Fruit fly (Drosophila melanogaster) whole organism, embryonic: Measurements from ENCODE around the gene CG14269.

Source experiments
- Aef1 ChIP-seq: fragments of 200-800 bp; sonication (Bioruptor generic); IDR thresholded peaks from 3 replicates; pipeline ENCODE4 v1.3.6; 2022; ENCODE audit warnings: missing biosample characterization, missing genetic modification characterization
- Blimp-1 ChIP-seq: fragments of 200-800 bp; sonication (Bioruptor generic); optimal IDR thresholded peaks from 3 replicates; lab custom pipeline; 2018; ENCODE audit warnings: missing biosample characterization, missing genetic modification characterization, mild to moderate bottlenecking, moderate library complexity, missing genetic modification reagents
- CG10366 ChIP-seq: fragments of 200-800 bp; sonication (Bioruptor generic); IDR thresholded peaks from 2 replicates; pipeline ENCODE4 v1.3.6; 2022; ENCODE audit warnings: missing biosample characterization, missing genetic modification characterization
- CG11695 ChIP-seq: fragments of 200-800 bp; sonication (Bioruptor generic); IDR thresholded peaks from 3 replicates; pipeline ENCODE4 v1.3.6; 2022; ENCODE audit warnings: missing biosample characterization, missing genetic modification characterization
- CG12744 ChIP-seq: fragments of 200-800 bp; sonication (Bioruptor generic); optimal IDR thresholded peaks from 2 replicates; lab custom pipeline; 2016; ENCODE audit warnings: missing biosample characterization, missing genetic modification characterization
- CG13287 ChIP-seq: fragments of 200-800 bp; sonication (Bioruptor generic); IDR thresholded peaks from 2 replicates; pipeline ENCODE4 v1.3.6; 2022; ENCODE audit warnings: missing biosample characterization, missing genetic modification characterization; ENCODE audit not compliant: partially characterized antibody
- CG14965 ChIP-seq: fragments of 200-800 bp; sonication (Bioruptor generic); optimal IDR thresholded peaks from 2 replicates; lab custom pipeline; 2016; ENCODE audit warnings: missing biosample characterization, missing genetic modification characterization, borderline replicate concordance
- CG15073 ChIP-seq: fragments of 200-800 bp; sonication (Bioruptor generic); optimal IDR thresholded peaks from 2 replicates; lab custom pipeline; 2016; ENCODE audit warnings: missing biosample characterization, missing genetic modification characterization
- CG15514 ChIP-seq: fragments of 200-800 bp; sonication (Bioruptor generic); optimal IDR thresholded peaks from 3 replicates; lab custom pipeline; 2017; ENCODE audit warnings: missing biosample characterization, missing genetic modification characterization, mild to moderate bottlenecking, moderate library complexity, missing genetic modification reagents
- CG34422 ChIP-seq: fragments of 200-800 bp; sonication (Bioruptor generic); IDR thresholded peaks from 3 replicates; pipeline ENCODE4 v1.3.6; 2022; ENCODE audit warnings: missing biosample characterization, missing genetic modification characterization
- CG4424 ChIP-seq: fragments of 200-800 bp; sonication (Bioruptor generic); optimal IDR thresholded peaks from 3 replicates; lab custom pipeline; 2016; ENCODE audit warnings: missing biosample characterization, missing genetic modification characterization
- CG6654 ChIP-seq: fragments of 200-800 bp; sonication (Bioruptor generic); optimal IDR thresholded peaks from 2 replicates; lab custom pipeline; 2017; ENCODE audit warnings: missing biosample characterization, mild to moderate bottlenecking, missing genetic modification characterization
- CG7357 ChIP-seq: fragments of 200-800 bp; sonication (Bioruptor generic); IDR thresholded peaks from 3 replicates; pipeline ENCODE4 v1.3.6; 2022; ENCODE audit warnings: missing biosample characterization, missing genetic modification characterization
- CG7963 ChIP-seq: fragments of 200-800 bp; sonication (Bioruptor generic); IDR thresholded peaks from 3 replicates; pipeline ENCODE4 v1.3.6; 2022; ENCODE audit warnings: missing biosample characterization, missing genetic modification characterization; ENCODE audit not compliant: partially characterized antibody
- CG8281 ChIP-seq: fragments of 200-800 bp; sonication (Bioruptor generic); optimal IDR thresholded peaks from 2 replicates; lab custom pipeline; 2018; ENCODE audit warnings: missing biosample characterization, mild to moderate bottlenecking, missing genetic modification characterization, moderate library complexity
- CG8478 ChIP-seq: fragments of >200 bp; optimal IDR thresholded peaks from 2 replicates; lab custom pipeline; 2018
- CG8924 ChIP-seq: fragments of 200-800 bp; optimal IDR thresholded peaks from 3 replicates; lab custom pipeline; 2019; ENCODE audit warnings: missing biosample characterization, mild to moderate bottlenecking, missing genetic modification characterization, moderate library complexity
- CG8944 ChIP-seq: fragments of 200-800 bp; sonication (Bioruptor generic); optimal IDR thresholded peaks from 3 replicates; lab custom pipeline; 2016; ENCODE audit warnings: missing biosample characterization, missing genetic modification characterization
- Chrac-16 ChIP-seq: fragments of 200-800 bp; sonication (Bioruptor generic); optimal IDR thresholded peaks from 3 replicates; lab custom pipeline; 2016; ENCODE audit warnings: missing biosample characterization, missing genetic modification characterization
- Dfd ChIP-seq, 2 experiments: fragments of >200 bp; optimal IDR thresholded peaks; 2 replicates each; lab custom pipeline; 2017; ENCODE audit warnings: missing biosample characterization in 2 of 2, missing genetic modification characterization in 2 of 2
- Ets65A ChIP-seq: fragments of 200-800 bp; sonication (Bioruptor generic); peaks from one replicate; lab custom pipeline; 2016; ENCODE audit warnings: missing biosample characterization, missing genetic modification characterization
- HLH54F ChIP-seq: fragments of 200-800 bp; sonication (Bioruptor generic); optimal IDR thresholded peaks from 3 replicates; lab custom pipeline; 2016; ENCODE audit warnings: missing biosample characterization, missing genetic modification characterization
- Jarid2 ChIP-seq: fragments of 200-800 bp; sonication (Bioruptor generic); optimal IDR thresholded peaks from 3 replicates; lab custom pipeline; 2017; ENCODE audit warnings: mild to moderate bottlenecking, missing biosample characterization, missing genetic modification reagents, missing genetic modification characterization
- Mrtf ChIP-seq: fragments of 200-800 bp; sonication (Bioruptor generic); IDR thresholded peaks from 3 replicates; pipeline ENCODE4 v1.3.6; 2022; ENCODE audit warnings: missing biosample characterization, missing genetic modification characterization
- NC2β ChIP-seq: fragments of 200-800 bp; sonication (Bioruptor generic); optimal IDR thresholded peaks from 2 replicates; lab custom pipeline; 2016; ENCODE audit warnings: missing biosample characterization, missing genetic modification characterization
- NK7.1 ChIP-seq: fragments of 200-800 bp; sonication (Bioruptor generic); optimal IDR thresholded peaks from 3 replicates; lab custom pipeline; 2016; ENCODE audit warnings: missing biosample characterization, missing genetic modification characterization
- Optix ChIP-seq: fragments of 200-800 bp; sonication (Bioruptor generic); IDR thresholded peaks from 3 replicates; pipeline ENCODE4 v1.3.6; 2022; ENCODE audit warnings: missing biosample characterization, missing genetic modification characterization
- Pdp1 ChIP-seq, 2 experiments: fragments of 200-800 bp; sonication (Bioruptor generic); optimal IDR thresholded peaks; 3 replicates each; lab custom pipeline; 2016; ENCODE audit warnings: missing biosample characterization in 2 of 2, missing genetic modification characterization in 2 of 2, mild to moderate bottlenecking in 1 of 2, moderate library complexity in 1 of 2
- TFAM ChIP-seq: fragments of 200-800 bp; sonication (Bioruptor generic); optimal IDR thresholded peaks from 2 replicates; lab custom pipeline; 2017; ENCODE audit warnings: missing biosample characterization, missing genetic modification characterization, inconsistent platforms
- al ChIP-seq: fragments of 200-800 bp; sonication (Bioruptor generic); IDR thresholded peaks from 2 replicates; pipeline ENCODE4 v1.3.6; 2022; ENCODE audit warnings: missing biosample characterization, missing genetic modification characterization
- ap ChIP-seq: fragments of 200-800 bp; sonication (Bioruptor generic); IDR thresholded peaks from 2 replicates; pipeline ENCODE4 v1.3.6; 2022; ENCODE audit warnings: missing biosample characterization, missing genetic modification characterization
- bigmax ChIP-seq: fragments of 200-800 bp; sonication (Bioruptor generic); optimal IDR thresholded peaks from 2 replicates; lab custom pipeline; 2018; ENCODE audit warnings: missing biosample characterization, mild to moderate bottlenecking, missing genetic modification characterization
- crp ChIP-seq, 2 experiments: fragments of 200-800 bp; sonication (Bioruptor generic); optimal IDR thresholded peaks; 2 replicates in 1 of 2; 3 replicates in 1 of 2; lab custom pipeline; 2017; ENCODE audit warnings: missing biosample characterization in 2 of 2, missing genetic modification characterization in 2 of 2, mild to moderate bottlenecking in 1 of 2, moderate library complexity in 1 of 2
- emc ChIP-seq: fragments of 200-800 bp; sonication (Bioruptor generic); optimal IDR thresholded peaks from 2 replicates; lab custom pipeline; 2016; ENCODE audit warnings: missing biosample characterization, missing genetic modification characterization
- ems ChIP-seq: fragments of 200-800 bp; sonication (Bioruptor generic); optimal IDR thresholded peaks from 3 replicates; lab custom pipeline; 2016; ENCODE audit warnings: missing biosample characterization, missing genetic modification characterization
- gcm ChIP-seq: fragments of 200-800 bp; sonication (Bioruptor generic); optimal IDR thresholded peaks from 2 replicates; lab custom pipeline; 2019; ENCODE audit warnings: missing biosample characterization, mild to moderate bottlenecking, missing genetic modification characterization, moderate library complexity
- jigr1 ChIP-seq: fragments of 200-800 bp; sonication (Bioruptor generic); IDR thresholded peaks from 3 replicates; pipeline ENCODE4 v1.3.6; 2022; ENCODE audit warnings: missing biosample characterization, missing genetic modification characterization
- jing ChIP-seq: fragments of 200-800 bp; sonication (Bioruptor generic); optimal IDR thresholded peaks from 2 replicates; lab custom pipeline; 2018; ENCODE audit warnings: missing biosample characterization, mild to moderate bottlenecking, missing genetic modification characterization
- lbe ChIP-seq: fragments of 200-800 bp; sonication (Bioruptor generic); optimal IDR thresholded peaks from 2 replicates; lab custom pipeline; 2016; ENCODE audit warnings: missing biosample characterization, mild to moderate bottlenecking, missing genetic modification characterization
- lov ChIP-seq, 2 experiments: fragments of 200-800 bp in 1 of 2; fragments of >200 bp in 1 of 2; sonication (Bioruptor generic) in 1 of 2; IDR thresholded peaks in 1 of 2; optimal IDR thresholded peaks in 1 of 2; 2 replicates in 1 of 2; 3 replicates in 1 of 2; pipeline versions ENCODE4 v1.3.6 to Lab custom; 2017 to 2022; ENCODE audit warnings: missing biosample characterization in 1 of 2, missing genetic modification characterization in 1 of 2
- luna ChIP-seq: fragments of 200-800 bp; sonication (Bioruptor generic); optimal IDR thresholded peaks from 2 replicates; lab custom pipeline; 2016; ENCODE audit warnings: missing biosample characterization, missing genetic modification characterization
- nmo ChIP-seq: fragments of 200-800 bp; sonication (Bioruptor generic); optimal IDR thresholded peaks from 2 replicates; lab custom pipeline; 2018; ENCODE audit warnings: missing biosample characterization, mild to moderate bottlenecking, missing genetic modification characterization, moderate library complexity
- peb ChIP-seq: fragments of 200-800 bp; sonication (Bioruptor generic); IDR thresholded peaks from 2 replicates; pipeline ENCODE4 v1.3.6; 2022; ENCODE audit warnings: missing biosample characterization, missing genetic modification characterization
- pfk ChIP-seq: fragments of 200-800 bp; sonication (Bioruptor generic); optimal IDR thresholded peaks from 2 replicates; lab custom pipeline; 2018; ENCODE audit warnings: missing biosample characterization, mild to moderate bottlenecking, missing genetic modification characterization, moderate library complexity
- prd ChIP-seq, 3 experiments: fragments of >200 bp in 2 of 3; fragments of 200-800 bp in 1 of 3; sonication (Bioruptor generic) in 1 of 3; optimal IDR thresholded peaks in 2 of 3; IDR thresholded peaks in 1 of 3; 2 replicates in 2 of 3; 3 replicates in 1 of 3; pipeline versions ENCODE4 v1.3.6 to Lab custom; 2017 to 2022; ENCODE audit warnings: missing biosample characterization in 1 of 3, missing genetic modification characterization in 1 of 3
- shn ChIP-seq: fragments of 200-800 bp; sonication (Bioruptor generic); optimal IDR thresholded peaks from 3 replicates; lab custom pipeline; 2016; ENCODE audit warnings: missing biosample characterization, missing genetic modification characterization
- slbo ChIP-seq: fragments of 200-800 bp; sonication (Bioruptor generic); IDR thresholded peaks from 2 replicates; pipeline ENCODE4 v1.3.6; 2022; ENCODE audit warnings: missing biosample characterization, missing genetic modification characterization
- sug ChIP-seq: fragments of 200-800 bp; optimal IDR thresholded peaks from 2 replicates; lab custom pipeline; 2019; ENCODE audit warnings: missing biosample characterization, mild to moderate bottlenecking, missing genetic modification characterization, moderate library complexity
- tin ChIP-seq: fragments of 200-800 bp; sonication (Bioruptor generic); optimal IDR thresholded peaks from 3 replicates; lab custom pipeline; 2016; ENCODE audit warnings: missing biosample characterization, missing genetic modification characterization
- unpg ChIP-seq: fragments of 200-800 bp; sonication (Bioruptor generic); optimal IDR thresholded peaks from 3 replicates; lab custom pipeline; 2018; ENCODE audit warnings: missing biosample characterization, mild to moderate bottlenecking, missing genetic modification characterization, moderate library complexity

The CG14269 gene

DNA sequence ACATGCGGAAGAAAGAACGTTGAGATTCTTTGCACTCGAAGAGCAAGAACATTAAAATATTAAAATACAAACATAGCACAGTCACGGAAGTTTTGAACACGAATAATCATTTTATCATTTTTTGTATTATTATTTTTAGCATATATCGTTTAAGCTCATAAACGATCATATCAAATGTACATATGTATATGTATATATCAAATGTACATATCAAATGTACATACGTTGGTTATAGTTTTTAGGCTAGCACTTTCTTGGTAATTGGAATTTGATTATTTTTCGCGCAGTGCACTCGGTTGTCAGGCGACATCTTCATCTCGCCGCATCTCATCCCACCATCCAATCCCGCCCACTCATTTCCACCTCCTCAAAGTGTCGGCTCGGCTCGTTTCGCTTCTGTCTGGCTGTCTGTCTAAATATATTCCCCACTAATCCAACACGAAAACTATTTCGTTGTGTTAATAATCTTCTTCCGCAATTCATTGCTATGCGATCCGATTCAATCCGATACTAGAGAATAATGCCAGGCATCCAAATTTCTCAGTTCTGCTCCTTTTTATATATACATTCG, 19.9 kb upstream of the CG14269 start (continued):
- TF ChIP-seq CG15514, result no peak
- no peak for TF ChIP-seq CG14965 (GFP tag; lab: Kevin White, UChicago)
- TF ChIP-seq unpg, result peak; percentile 57
- TF ChIP-seq jigr1, result no peak
- no peak for TF ChIP-seq Jarid2 (GFP tag; lab: Kevin White, UChicago)
- TF ChIP-seq CG8924, result peak; percentile 58
- TF ChIP-seq Pdp1 (GFP tag; optimal IDR thresholded peaks at IDR 0.05; lab: Kevin White, UChicago), result no peak
- no peak for TF ChIP-seq CG7963 (GFP tag; lab: Robert Waterston, UW)
- no peak for TF ChIP-seq CG13287 (GFP tag; lab: Robert Waterston, UW)
- no peak for TF ChIP-seq Optix (GFP tag; lab: Robert Waterston, UW)
- no peak for TF ChIP-seq CG8944 (GFP tag; lab: Kevin White, UChicago)
- no peak for TF ChIP-seq bigmax (GFP tag; lab: Kevin White, UChicago)
- TF ChIP-seq shn (GFP tag; lab: Kevin White, UChicago), result no peak
- no peak for TF ChIP-seq pfk (GFP tag; lab: Kevin White, UChicago)
- no peak for TF ChIP-seq CG11695
- TF ChIP-seq CG15073 (GFP tag; lab: Kevin White, UChicago), result no peak
- no peak for TF ChIP-seq HLH54F (GFP tag; lab: Kevin White, UChicago)
- peak; percentile 75 for TF ChIP-seq nmo (GFP tag; lab: Kevin White, UChicago)
- no peak for TF ChIP-seq CG7357 (GFP tag; lab: Robert Waterston, UW)
- no peak for TF ChIP-seq TFAM (GFP tag; lab: Kevin White, UChicago)
- TF ChIP-seq luna (GFP tag; lab: Kevin White, UChicago), result no peak
- TF ChIP-seq Dfd (GFP tag; optimal IDR thresholded peaks at IDR 0.05; lab: Kevin White, UChicago), result no peak
- no peak for TF ChIP-seq CG34422 (GFP tag; lab: Robert Waterston, UW)
- TF ChIP-seq CG8478 (lab: Kevin White, UChicago), result no peak
- no peak for TF ChIP-seq CG12744 (GFP tag; lab: Kevin White, UChicago)
- no peak for TF ChIP-seq lbe (GFP tag; lab: Kevin White, UChicago)
- TF ChIP-seq gcm (GFP tag; lab: Kevin White, UChicago), result peak; percentile 29
- no peak for TF ChIP-seq emc (GFP tag; lab: Kevin White, UChicago)
- no peak for TF ChIP-seq ems
- TF ChIP-seq peb (GFP tag; lab: Robert Waterston, UW), result no peak
- no peak for TF ChIP-seq crp (GFP tag; optimal IDR thresholded peaks at IDR 0.05; lab: Kevin White, UChicago)
- TF ChIP-seq CG8281 (tag; lab: Kevin White, UChicago), result peak; percentile 11
- TF ChIP-seq NK7.1 (GFP tag; lab: Kevin White, UChicago), result no peak
- no peak for TF ChIP-seq lov (optimal IDR thresholded peaks at IDR 0.05; lab: Kevin White, UChicago)
- TF ChIP-seq lov (GFP tag; IDR thresholded peaks at IDR 0.05; lab: Robert Waterston, UW), result no peak
- TF ChIP-seq CG4424 (GFP tag; lab: Kevin White, UChicago), result peak; percentile 4
- TF ChIP-seq slbo (GFP tag; lab: Robert Waterston, UW), result no peak
- no peak for TF ChIP-seq al
- TF ChIP-seq Chrac-16 (GFP tag; lab: Kevin White, UChicago), result no peak
- TF ChIP-seq sug (tag; lab: Kevin White, UChicago), result no peak
- TF ChIP-seq Ets65A (GFP tag; lab: Kevin White, UChicago), result peak; percentile 78
- TF ChIP-seq Aef1 (GFP tag; lab: Robert Waterston, UW), result no peak
- 0 out of 3 replicates have a peak, but pooled peaks have one; percentile 25 for TF ChIP-seq Mrtf (GFP tag; lab: Robert Waterston, UW)
- TF ChIP-seq ap, result no peak
- peak; percentile 37 for TF ChIP-seq CG6654 (GFP tag; lab: Kevin White, UChicago)
- peak; percentile 64 for TF ChIP-seq Blimp-1 (GFP tag; lab: Kevin White, UChicago)
- TF ChIP-seq jing (GFP tag; lab: Kevin White, UChicago), result no peak
- no peak for TF ChIP-seq tin (GFP tag; lab: Kevin White, UChicago)
- no peak for TF ChIP-seq prd (optimal IDR thresholded peaks at IDR 0.05; lab: Kevin White, UChicago)
- no peak; the same call in 2 of the 3 replicates for TF ChIP-seq prd (GFP tag; IDR thresholded peaks at IDR 0.05; lab: Robert Waterston, UW)
- peak; percentile 14; the same call in 1 of the 2 replicates for TF ChIP-seq CG10366 (GFP tag; lab: Robert Waterston, UW)
- no peak for TF ChIP-seq NC2β (GFP tag; lab: Kevin White, UChicago)
